Fruit fly (Drosophila melanogaster) whole organism, pupa: ENCODE results near the gene Aptx.

Experiments used
- CG13204 ChIP-seq: fragments of 200-800 bp; sonication (Bioruptor generic); optimal IDR thresholded peaks from 2 replicates; lab custom pipeline; 2018; ENCODE audit warnings: missing biosample characterization, mild to moderate bottlenecking, missing genetic modification characterization, moderate library complexity
- CG17806 ChIP-seq: fragments of 200-800 bp; sonication (Bioruptor generic); optimal IDR thresholded peaks from 2 replicates; lab custom pipeline; 2018; ENCODE audit warnings: missing biosample characterization, mild to moderate bottlenecking, missing genetic modification characterization, moderate library complexity
- CG32121 ChIP-seq: fragments of 200-800 bp; sonication (Bioruptor generic); IDR thresholded peaks from 2 replicates; pipeline ENCODE4 v1.3.6; 2022; ENCODE audit warnings: missing biosample characterization, missing genetic modification characterization
- Ets98B ChIP-seq: fragments of 200-800 bp; sonication (Bioruptor generic); IDR thresholded peaks from 2 replicates; pipeline ENCODE4 v1.3.6; 2022; ENCODE audit warnings: missing biosample characterization, missing genetic modification characterization
- Snoo ChIP-seq: fragments of 200-800 bp; sonication (Bioruptor generic); optimal IDR thresholded peaks from 3 replicates; lab custom pipeline; 2017; ENCODE audit warnings: missing biosample characterization, mild to moderate bottlenecking, missing genetic modification characterization, inconsistent platforms
- gl ChIP-seq: fragments of 200-800 bp; sonication (Bioruptor generic); optimal IDR thresholded peaks from 2 replicates; lab custom pipeline; 2018; ENCODE audit warnings: missing biosample characterization, mild to moderate bottlenecking, missing genetic modification characterization

DNA sequence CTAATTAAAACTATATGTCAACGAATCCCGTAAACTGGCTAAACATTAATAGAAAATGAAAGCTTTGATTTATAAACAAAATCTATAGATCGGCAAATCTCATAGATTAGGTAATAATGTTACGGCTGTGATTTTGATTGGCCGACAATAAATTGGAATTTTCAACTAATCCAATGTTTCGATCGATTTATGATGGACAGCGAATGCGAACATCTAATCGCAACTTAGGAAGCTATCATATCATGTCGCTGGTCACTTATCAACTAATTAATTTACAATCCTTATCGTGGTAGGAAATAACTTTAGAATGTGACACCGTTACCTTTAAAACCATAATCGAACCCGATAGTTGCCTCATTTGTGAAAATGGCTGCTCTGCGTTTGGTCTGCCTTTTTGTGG is 13.3 kb upstream of the Aptx start, which contains the start of gene CG18493:
- TF ChIP-seq CG32121 (no peak), CG13204 (GFP tag; lab: Kevin White, UChicago) (no peak), gl (tag; lab: Kevin White, UChicago) (no peak), Ets98B (GFP tag; lab: Robert Waterston, UW) (no peak), CG17806 (tag; lab: Kevin White, UChicago) (no peak), Snoo (no peak)
